Worm (Caenorhabditis elegans) whole organism, midembryonic: ENCODE measurements around the gene F26G1.9.

Experiments
- T22C8.4 ChIP-seq: fragments of 200-800 bp; sonication (Bioruptor generic); IDR thresholded peaks from 2 replicates; pipeline ENCODE4 v1.3.6; 2022; ENCODE audit warnings: missing genetic modification characterization, missing compliant biosample characterization
- cog-1 ChIP-seq: sonication (generic microtip); optimal IDR thresholded peaks from 2 replicates; lab custom pipeline; 2016; ENCODE audit warnings: missing genetic modification characterization, missing compliant biosample characterization
- flt-1 ChIP-seq: fragments of 200-800 bp; sonication (Bioruptor generic); IDR thresholded peaks from 2 replicates; pipeline ENCODE4 v1.3.6; 2022; ENCODE audit warnings: missing genetic modification characterization, missing compliant biosample characterization
- klf-2 ChIP-seq: fragments of 200-800 bp; sonication (Bioruptor generic); conservative IDR thresholded peaks from 2 replicates; pipeline ENCODE4 v1.3.6; 2022; ENCODE audit warnings: missing genetic modification reagents, missing genetic modification characterization, missing compliant biosample characterization
- med-1 ChIP-seq: sonication (generic microtip); optimal IDR thresholded peaks from 2 replicates; lab custom pipeline; 2017; ENCODE audit warnings: missing genetic modification characterization, mild to moderate bottlenecking, missing compliant biosample characterization, antibody characterized with exemption, missing genetic modification reagents; ENCODE audit not compliant: insufficient read depth
- ref-1 ChIP-seq: fragments of 200-800 bp; sonication (Bioruptor generic); conservative IDR thresholded peaks from 2 replicates; pipeline ENCODE4 v1.3.6; 2022; ENCODE audit warnings: missing genetic modification reagents, missing genetic modification characterization, missing compliant biosample characterization
- tab-1 ChIP-seq: fragments of 200-800 bp; sonication (Bioruptor generic); IDR thresholded peaks from 2 replicates; pipeline ENCODE4 v1.3.6; 2022; ENCODE audit warnings: missing genetic modification characterization, missing compliant biosample characterization
- ztf-23 ChIP-seq: fragments of 200-800 bp; sonication (Bioruptor generic); IDR thresholded peaks from 2 replicates; pipeline ENCODE4 v1.3.6; 2022; ENCODE audit warnings: missing genetic modification reagents, missing genetic modification characterization, missing compliant biosample characterization
- ztf-29 ChIP-seq: fragments of 200-800 bp; sonication (Bioruptor generic); IDR thresholded peaks from 2 replicates; pipeline ENCODE4 v1.3.6; 2022; ENCODE audit warnings: missing genetic modification reagents, missing genetic modification characterization, missing compliant biosample characterization

F26G1.9 gene

ce11 chrII:4745281-4745680 is 28.5 kb downstream of the F26G1.9 start:
- TF ChIP-seq ztf-23 (no peak), tab-1 (GFP tag; lab: Robert Waterston, UW) (no peak), ref-1 (no peak)

ce11 chrII:4741527-4742187 is 32.1 kb downstream of the F26G1.9 start, which contains the start of gene acs-11:
Gene acs-11, plus strand, starts transcription at chrII:4742137.
- TF ChIP-seq ztf-23 (no peak), klf-2 (GFP tag; lab: Robert Waterston, UW) (no peak), flt-1 (GFP tag; lab: Robert Waterston, UW) (no peak), ztf-29 (GFP tag; lab: Robert Waterston, UW) (no peak), T22C8.4 (no peak), med-1 (GFP tag; lab: Kevin White, UChicago) (no peak), cog-1 (tag; lab: Kevin White, UChicago) (no peak), tab-1 (GFP tag; lab: Robert Waterston, UW) (no peak), ref-1 (no peak)

ce11 chrII:4739984-4740462 is 33.8 kb downstream of the F26G1.9 start, which contains the start of gene eas-1:
Gene eas-1, plus strand, starts transcription at chrII:4740412.
- TF ChIP-seq ztf-29 (GFP tag; lab: Robert Waterston, UW): no peak
- no peak for TF ChIP-seq ref-1
- TF ChIP-seq med-1 (GFP tag; lab: Kevin White, UChicago): no peak
- TF ChIP-seq cog-1 (tag; lab: Kevin White, UChicago): no peak
- peak; percentile 21; the same call in 1 of the 2 replicates for TF ChIP-seq tab-1 (GFP tag; lab: Robert Waterston, UW)
- peak; percentile 62; the same call in 1 of the 2 replicates for TF ChIP-seq klf-2 (GFP tag; lab: Robert Waterston, UW)
- no peak for TF ChIP-seq T22C8.4
- peak; percentile 68 for TF ChIP-seq flt-1 (GFP tag; lab: Robert Waterston, UW)
- no peak for TF ChIP-seq ztf-23

- TF ChIP-seq tab-1 (GFP tag; lab: Robert Waterston, UW): no peak
- TF ChIP-seq T22C8.4: no peak
- no peak for TF ChIP-seq ref-1
- TF ChIP-seq ztf-23: no peak
- TF ChIP-seq cog-1 (tag; lab: Kevin White, UChicago): no peak
- no peak for TF ChIP-seq med-1 (GFP tag; lab: Kevin White, UChicago)
- TF ChIP-seq klf-2 (GFP tag; lab: Robert Waterston, UW): no peak
- TF ChIP-seq flt-1 (GFP tag; lab: Robert Waterston, UW): no peak
- TF ChIP-seq ztf-29 (GFP tag; lab: Robert Waterston, UW): no peak
Observed at ce11 chrII:4737348-4737747, 36.4 kb downstream of the F26G1.9 start, which contains the start of gene ctsa-1.1. Gene ctsa-1.1, plus strand, starts transcription at chrII:4737648.

ce11 chrII:4736585-4736984 is 37.2 kb downstream of the F26G1.9 start:
- TF ChIP-seq tab-1 (GFP tag; lab: Robert Waterston, UW): no peak
- TF ChIP-seq klf-2 (GFP tag; lab: Robert Waterston, UW): no peak
- TF ChIP-seq ztf-29 (GFP tag; lab: Robert Waterston, UW): no peak
- TF ChIP-seq cog-1 (tag; lab: Kevin White, UChicago): no peak
- no peak for TF ChIP-seq ref-1
- TF ChIP-seq flt-1 (GFP tag; lab: Robert Waterston, UW): no peak
- no peak for TF ChIP-seq T22C8.4
- no peak for TF ChIP-seq ztf-23
- TF ChIP-seq med-1 (GFP tag; lab: Kevin White, UChicago): no peak

- no peak for TF ChIP-seq tab-1 (GFP tag; lab: Robert Waterston, UW)
- no peak for TF ChIP-seq T22C8.4
- no peak for TF ChIP-seq cog-1 (tag; lab: Kevin White, UChicago)
- no peak for TF ChIP-seq ztf-23
- TF ChIP-seq ref-1: no peak
- no peak for TF ChIP-seq klf-2 (GFP tag; lab: Robert Waterston, UW)
- no peak for TF ChIP-seq flt-1 (GFP tag; lab: Robert Waterston, UW)
- no peak for TF ChIP-seq med-1 (GFP tag; lab: Kevin White, UChicago)
- TF ChIP-seq ztf-29 (GFP tag; lab: Robert Waterston, UW): no peak
Observed at ce11 chrII:4734477-4734876, 39.3 kb downstream of the F26G1.9 start.

ce11 chrII:4733848-4734247 is 39.9 kb downstream of the F26G1.9 start, which contains the start of gene F41C3.11:
Gene F41C3.11, minus strand, starts transcription at chrII:4733948.
- no peak for TF ChIP-seq tab-1 (GFP tag; lab: Robert Waterston, UW)
- no peak for TF ChIP-seq flt-1 (GFP tag; lab: Robert Waterston, UW)
- TF ChIP-seq klf-2 (GFP tag; lab: Robert Waterston, UW): no peak
- no peak for TF ChIP-seq T22C8.4
- no peak for TF ChIP-seq cog-1 (tag; lab: Kevin White, UChicago)
- TF ChIP-seq ztf-23: no peak
- TF ChIP-seq med-1 (GFP tag; lab: Kevin White, UChicago): no peak
- TF ChIP-seq ztf-29 (GFP tag; lab: Robert Waterston, UW): no peak
- no peak for TF ChIP-seq ref-1

- no peak for TF ChIP-seq flt-1 (GFP tag; lab: Robert Waterston, UW)
- no peak for TF ChIP-seq ref-1
- no peak for TF ChIP-seq tab-1 (GFP tag; lab: Robert Waterston, UW)
- TF ChIP-seq T22C8.4: no peak
- no peak for TF ChIP-seq klf-2 (GFP tag; lab: Robert Waterston, UW)
- no peak for TF ChIP-seq ztf-29 (GFP tag; lab: Robert Waterston, UW)
- TF ChIP-seq cog-1 (tag; lab: Kevin White, UChicago): no peak
Observed at ce11 chrII:4729733-4730132, 44.1 kb downstream of the F26G1.9 start, which contains the start of gene F41C3.7. Gene F41C3.7, plus strand, starts transcription at chrII:4730033.

ce11 chrII:4728687-4729086 is 45.1 kb downstream of the F26G1.9 start:
- TF ChIP-seq flt-1 (GFP tag; lab: Robert Waterston, UW) (no peak), tab-1 (GFP tag; lab: Robert Waterston, UW) (no peak), klf-2 (GFP tag; lab: Robert Waterston, UW) (no peak), ztf-29 (GFP tag; lab: Robert Waterston, UW) (no peak), med-1 (GFP tag; lab: Kevin White, UChicago) (no peak), T22C8.4 (no peak), ref-1 (no peak)
